Worm (Caenorhabditis elegans) whole organism, L4 larva: Measurements from ENCODE around the gene chs-2.

Source experiments
- D1046.2 ChIP-seq: fragments of 200-800 bp; sonication (Bioruptor generic); IDR thresholded peaks from 2 replicates; pipeline ENCODE4 v1.3.6; 2022; ENCODE audit warnings: missing genetic modification characterization, missing compliant biosample characterization
- F37D6.2 ChIP-seq: sonication (generic microtip); optimal IDR thresholded peaks from 2 replicates; lab custom pipeline; 2016; ENCODE audit warnings: mild to moderate bottlenecking, missing genetic modification characterization, missing compliant biosample characterization
- R02D3.7 ChIP-seq: fragments of 150-350 bp; sonication (generic microtip); optimal IDR thresholded peaks from 3 replicates; lab custom pipeline; 2014; ENCODE audit warnings: missing biosample characterization, missing genetic modification characterization
- Y48G9A.11 ChIP-seq: fragments of 200-800 bp; sonication (Bioruptor generic); IDR thresholded peaks from 2 replicates; pipeline ENCODE4 v1.3.6; 2022; ENCODE audit warnings: missing genetic modification reagents, missing genetic modification characterization, missing compliant biosample characterization
- aha-1 ChIP-seq: fragments of 150-350 bp; peaks from one replicate; lab custom pipeline; 2014; ENCODE audit warnings: missing biosample characterization, missing genetic modification characterization
- ceh-62 ChIP-seq: sonication (generic microtip); optimal IDR thresholded peaks from 2 replicates; lab custom pipeline; 2017; ENCODE audit warnings: missing biosample characterization, missing genetic modification characterization
- ces-1 ChIP-seq: fragments of 150-350 bp; sonication (generic microtip); optimal IDR thresholded peaks from 4 replicates; lab custom pipeline; 2014; ENCODE audit warnings: missing biosample characterization, missing genetic modification reagents, missing genetic modification characterization
- daf-12 ChIP-seq: fragments of 150-350 bp; optimal IDR thresholded peaks from 2 replicates; lab custom pipeline; 2014; ENCODE audit warnings: missing biosample characterization, missing genetic modification reagents, missing genetic modification characterization
- daf-19 ChIP-seq: fragments of 200-800 bp; sonication (Bioruptor generic); conservative IDR thresholded peaks from 2 replicates; pipeline ENCODE4 v1.3.6; 2022; ENCODE audit warnings: missing genetic modification characterization, missing compliant biosample characterization
- daf-8 ChIP-seq: fragments of 200-800 bp; sonication (Bioruptor generic); IDR thresholded peaks from 2 replicates; pipeline ENCODE4 v1.3.6; 2022; ENCODE audit warnings: missing genetic modification characterization, missing compliant biosample characterization
- dmd-8 ChIP-seq: fragments of 200-800 bp; sonication (Bioruptor generic); IDR thresholded peaks from 2 replicates; pipeline ENCODE4 v1.3.6; 2022; ENCODE audit warnings: missing genetic modification characterization, missing compliant biosample characterization
- dpl-1 ChIP-seq: fragments of 150-350 bp; optimal IDR thresholded peaks from 2 replicates; lab custom pipeline; 2014; ENCODE audit warnings: missing biosample characterization, missing genetic modification reagents, missing genetic modification characterization
- egl-43 ChIP-seq: fragments of 200-800 bp; sonication (Bioruptor generic); IDR thresholded peaks from 2 replicates; pipeline ENCODE4 v1.3.6; 2022; ENCODE audit warnings: missing genetic modification reagents, missing genetic modification characterization, missing compliant biosample characterization
- fkh-10 ChIP-seq: fragments of 150-350 bp; optimal IDR thresholded peaks from 2 replicates; lab custom pipeline; 2014; ENCODE audit warnings: missing biosample characterization, missing genetic modification reagents, missing genetic modification characterization
- fos-1 ChIP-seq: fragments of 150-350 bp; optimal IDR thresholded peaks from 2 replicates; lab custom pipeline; 2014; ENCODE audit warnings: missing biosample characterization, missing genetic modification characterization
- jun-1 ChIP-seq: fragments of 150-350 bp; optimal IDR thresholded peaks from 2 replicates; lab custom pipeline; 2014; ENCODE audit warnings: missing biosample characterization, missing genetic modification reagents, missing genetic modification characterization
- lin-13 ChIP-seq: fragments of 150-350 bp; optimal IDR thresholded peaks from 2 replicates; lab custom pipeline; 2014; ENCODE audit warnings: missing biosample characterization, missing genetic modification reagents, missing genetic modification characterization
- mdl-1 ChIP-seq, 2 experiments: fragments of 150-350 bp in 1 of 2; sonication (generic microtip) in 1 of 2; optimal IDR thresholded peaks; 2 replicates each; lab custom pipeline; 2014 to 2017; ENCODE audit warnings: missing biosample characterization in 2 of 2, missing genetic modification characterization in 2 of 2
- mep-1 ChIP-seq: fragments of 150-350 bp; sonication (generic microtip); optimal IDR thresholded peaks from 3 replicates; lab custom pipeline; 2014; ENCODE audit warnings: missing biosample characterization, missing genetic modification characterization
- mes-2 ChIP-seq: sonication (generic microtip); optimal IDR thresholded peaks from 2 replicates; lab custom pipeline; 2016; ENCODE audit warnings: missing genotype, mild to moderate bottlenecking, missing genetic modification characterization, missing compliant biosample characterization; ENCODE audit not compliant: poor library complexity, severe bottlenecking
- mxl-2 ChIP-seq: fragments of 200-800 bp; sonication (Bioruptor generic); conservative IDR thresholded peaks from 2 replicates; pipeline ENCODE4 v1.3.6; 2022; ENCODE audit warnings: missing genetic modification reagents, missing genetic modification characterization, missing compliant biosample characterization
- nhr-10 ChIP-seq: fragments of 150-350 bp; optimal IDR thresholded peaks from 2 replicates; lab custom pipeline; 2014; ENCODE audit warnings: missing biosample characterization, missing genetic modification characterization
- nhr-102 ChIP-seq: sonication (generic microtip); optimal IDR thresholded peaks from 2 replicates; lab custom pipeline; 2016; ENCODE audit warnings: mild to moderate bottlenecking, missing genetic modification characterization, moderate library complexity, missing compliant biosample characterization
- nhr-25 ChIP-seq: sonication (generic microtip); optimal IDR thresholded peaks from 2 replicates; lab custom pipeline; 2017; ENCODE audit warnings: missing genetic modification characterization, mild to moderate bottlenecking, missing compliant biosample characterization, antibody characterized with exemption, moderate library complexity, borderline replicate concordance; ENCODE audit not compliant: insufficient read depth
- nhr-42 ChIP-seq: fragments of 200-800 bp; sonication (Bioruptor generic); IDR thresholded peaks from 2 replicates; pipeline ENCODE4 v1.3.6; 2022; ENCODE audit warnings: missing genetic modification characterization, missing compliant biosample characterization
- nhr-48 ChIP-seq: sonication (generic microtip); optimal IDR thresholded peaks from 2 replicates; lab custom pipeline; 2016; ENCODE audit warnings: mild to moderate bottlenecking, missing genetic modification characterization, missing compliant biosample characterization
- nhr-77 ChIP-seq: fragments of 150-350 bp; optimal IDR thresholded peaks from 2 replicates; lab custom pipeline; 2014; ENCODE audit warnings: missing biosample characterization, missing genetic modification characterization
- pha-4 ChIP-seq, 2 experiments: fragments of 150-350 bp in 1 of 2; fragments of 200-800 bp in 1 of 2; sonication (Bioruptor generic) in 1 of 2; IDR thresholded peaks in 1 of 2; optimal IDR thresholded peaks in 1 of 2; 2 replicates each; pipeline versions ENCODE4 v1.3.6 to Lab custom; 2014 to 2022; ENCODE audit warnings: missing genetic modification characterization in 2 of 2, missing genetic modification reagents in 2 of 2, missing biosample characterization in 1 of 2, missing compliant biosample characterization in 1 of 2
- pqm-1 ChIP-seq: sonication (generic microtip); optimal IDR thresholded peaks from 2 replicates; lab custom pipeline; 2017; ENCODE audit warnings: missing biosample characterization, missing genetic modification characterization
- rbr-2 ChIP-seq: sonication (generic microtip); optimal IDR thresholded peaks from 2 replicates; lab custom pipeline; 2016; ENCODE audit warnings: missing genotype, missing genetic modification characterization, missing compliant biosample characterization
- saeg-2 ChIP-seq: fragments of 200-800 bp; sonication (Bioruptor generic); IDR thresholded peaks from 2 replicates; pipeline ENCODE4 v1.3.6; 2022; ENCODE audit warnings: missing genetic modification reagents, missing genetic modification characterization, missing compliant biosample characterization
- sdz-12 ChIP-seq: fragments of 200-800 bp; sonication (Bioruptor generic); optimal IDR thresholded peaks from 2 replicates; lab custom pipeline; 2018; ENCODE audit warnings: mild to moderate bottlenecking, missing genetic modification characterization, missing compliant biosample characterization
- set-16 ChIP-seq: fragments of 200-800 bp; sonication (Bioruptor generic); IDR thresholded peaks from 2 replicates; pipeline ENCODE4 v1.3.6; 2022; ENCODE audit warnings: missing genetic modification reagents, missing genetic modification characterization, missing compliant biosample characterization
- spr-3 ChIP-seq: fragments of 200-800 bp; sonication (Bioruptor generic); optimal IDR thresholded peaks from 2 replicates; lab custom pipeline; 2018; ENCODE audit warnings: mild to moderate bottlenecking, missing genetic modification characterization, missing compliant biosample characterization
- vab-7 ChIP-seq: fragments of 200-800 bp; sonication (Bioruptor generic); IDR thresholded peaks from 2 replicates; pipeline ENCODE4 v1.3.6; 2022; ENCODE audit warnings: missing genetic modification reagents, missing genetic modification characterization, missing compliant biosample characterization

chs-2 gene

DNA sequence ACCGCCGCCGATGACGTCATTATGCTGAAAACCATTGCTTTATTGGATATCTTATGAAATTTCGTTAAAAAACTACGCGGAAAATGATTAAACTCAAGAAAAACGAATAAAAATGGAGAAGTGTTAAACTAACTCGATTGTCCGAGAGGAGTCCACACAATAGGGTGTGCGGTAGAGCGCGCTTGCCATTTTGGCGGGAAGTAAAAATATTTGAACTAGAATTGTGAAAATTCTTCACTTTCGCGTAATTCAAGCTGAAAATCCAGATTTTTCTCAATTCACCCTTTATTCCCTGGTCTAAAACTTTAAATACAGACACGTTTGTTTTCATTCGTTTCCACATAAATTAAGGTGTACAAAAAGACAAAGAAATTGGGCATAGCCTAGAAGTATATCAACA lies 19.8 kb downstream of the chs-2 start, which contains the start of gene F48A11.4 (continued):
- TF ChIP-seq saeg-2 (GFP tag; lab: Robert Waterston, UW) = peak; percentile 72; the same call in 1 of the 2 replicates
- TF ChIP-seq Y48G9A.11 = peak; percentile 83
- TF ChIP-seq mxl-2 (GFP tag; lab: Robert Waterston, UW) = peak; percentile 33; the same call in 1 of the 2 replicates
- TF ChIP-seq nhr-77 (tag; lab: Kevin White, UChicago) = peak; percentile 84
- TF ChIP-seq dpl-1 (GFP tag; lab: Kevin White, UChicago) = peak; percentile 100
- peak; percentile 77; the same call in 1 of the 2 replicates for TF ChIP-seq pha-4 (GFP tag; IDR thresholded peaks at IDR 0.05; lab: Robert Waterston, UW)
- peak; percentile 11 for TF ChIP-seq pha-4 (tag; optimal IDR thresholded peaks at IDR 0.05; lab: Kevin White, UChicago)
- no peak for TF ChIP-seq dmd-8 (GFP tag; lab: Robert Waterston, UW)
- no peak for TF ChIP-seq R02D3.7 (tag; lab: Kevin White, UChicago)
- TF ChIP-seq nhr-42 (GFP tag; lab: Robert Waterston, UW) = peak; percentile 90
- peak; percentile 86 for TF ChIP-seq egl-43 (GFP tag; lab: Robert Waterston, UW)
- TF ChIP-seq rbr-2 (tag; lab: Kevin White, UChicago) = peak; percentile 90
- TF ChIP-seq jun-1 (tag; lab: Kevin White, UChicago) = peak; percentile 83
- TF ChIP-seq spr-3 (GFP tag; lab: Kevin White, UChicago) = peak; percentile 90
- peak; percentile 91 for TF ChIP-seq nhr-102
- peak; percentile 13 for TF ChIP-seq pqm-1 (tag; lab: Kevin White, UChicago)
- peak; percentile 78 for TF ChIP-seq F37D6.2 (tag; lab: Kevin White, UChicago)
- TF ChIP-seq mdl-1 (tag; optimal IDR thresholded peaks at IDR 0.05; lab: Kevin White, UChicago) = no peak
- TF ChIP-seq ces-1 = no peak
- no peak for TF ChIP-seq ceh-62 (tag; lab: Kevin White, UChicago)
- no peak for TF ChIP-seq daf-12
- TF ChIP-seq mes-2 (tag; lab: Kevin White, UChicago) = peak; percentile 96
- TF ChIP-seq fos-1 (tag; lab: Kevin White, UChicago) = peak; percentile 50
- no peak for TF ChIP-seq nhr-10 (tag; lab: Kevin White, UChicago)
- peak; percentile 47 for TF ChIP-seq nhr-48 (tag; lab: Kevin White, UChicago)
- peak; percentile 89 for TF ChIP-seq lin-13 (GFP tag; lab: Kevin White, UChicago)
- peak; percentile 77 for TF ChIP-seq nhr-25 (tag; lab: Kevin White, UChicago)
- TF ChIP-seq, all 104 proteins: peak for 74

DNA sequence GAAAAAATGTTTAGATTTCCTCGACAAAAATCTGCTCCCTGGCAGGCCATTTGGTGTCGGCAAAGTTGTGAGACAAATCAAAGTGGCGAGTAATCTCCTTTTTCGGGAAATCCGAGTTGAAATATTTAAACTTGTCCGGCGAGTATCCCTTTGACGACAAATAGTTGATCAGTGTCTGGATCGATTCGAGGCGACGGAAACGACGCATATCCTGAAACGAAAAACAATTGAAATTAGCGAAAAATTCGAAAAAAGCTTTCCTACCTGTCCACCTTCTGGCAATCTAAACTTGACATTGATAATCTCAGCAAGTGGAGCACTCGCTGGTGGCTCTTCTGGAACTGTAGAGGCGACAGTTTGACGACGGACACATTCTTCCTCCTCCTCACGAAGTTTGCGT lies 20.5 kb downstream of the chs-2 start:
- TF ChIP-seq aha-1 (tag; lab: Kevin White, UChicago) (peak; percentile 97), sdz-12 (GFP tag; lab: Kevin White, UChicago) (no peak)
- TF ChIP-seq, all 104 proteins: peak for 1

DNA sequence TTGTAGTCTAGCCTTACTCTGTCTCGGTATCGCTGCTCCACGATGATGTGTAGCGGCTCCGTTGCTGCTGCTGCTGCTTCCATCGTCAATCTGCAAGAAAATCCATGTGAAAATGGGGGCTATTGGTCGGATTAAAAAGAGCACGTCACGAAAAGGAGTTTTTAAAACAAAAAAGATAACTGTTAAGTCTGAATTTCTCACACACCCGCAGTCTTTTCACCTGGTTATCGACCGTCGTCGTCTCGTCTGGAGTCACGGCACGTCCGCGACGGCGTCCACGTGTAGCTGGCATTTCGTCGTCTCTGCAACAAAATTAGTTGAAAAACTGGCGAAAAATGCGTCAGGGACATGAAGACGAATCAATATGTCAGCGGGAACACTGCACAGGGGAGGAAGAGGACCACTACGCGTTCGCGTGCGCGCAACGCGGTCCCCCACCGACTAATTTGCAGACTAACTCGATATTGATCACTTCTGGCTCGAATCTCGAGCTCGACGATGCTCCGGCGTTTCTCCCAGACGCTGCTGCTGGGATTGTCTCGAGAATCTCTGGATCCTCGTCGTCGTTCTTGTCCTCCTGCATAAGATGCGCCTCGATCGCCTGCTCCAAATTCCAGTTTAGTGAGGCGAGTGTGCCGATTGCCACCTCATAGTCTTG lies 23.2 kb downstream of the chs-2 start:
- no peak for TF ChIP-seq dpl-1 (GFP tag; lab: Kevin White, UChicago)
- peak; percentile 53; the same call in 1 of the 2 replicates for TF ChIP-seq set-16
- TF ChIP-seq mep-1 (tag; lab: Kevin White, UChicago) = no peak
- TF ChIP-seq daf-8 (GFP tag; lab: Robert Waterston, UW) = 0 out of 2 replicates have a peak, but pooled peaks have one; percentile 41
- TF ChIP-seq vab-7 = no peak; the same call in 1 of the 2 replicates
- TF ChIP-seq D1046.2 = 0 out of 2 replicates have a peak, but pooled peaks have one; percentile 35
- no peak for TF ChIP-seq daf-19 (GFP tag; lab: Robert Waterston, UW)
- peak; percentile 70 for TF ChIP-seq aha-1 (tag; lab: Kevin White, UChicago)
- TF ChIP-seq fkh-10 (GFP tag; lab: Kevin White, UChicago) = no peak
